Fruit fly (Drosophila melanogaster) whole organism, embryonic: ENCODE results near the gene Usp30.

Experiments
- Bgb ChIP-seq: fragments of 200-800 bp; sonication (Bioruptor generic); IDR thresholded peaks from 2 replicates; pipeline ENCODE4 v1.3.6; 2022; ENCODE audit warnings: missing biosample characterization, missing genetic modification characterization; ENCODE audit not compliant: partially characterized antibody
- C15 ChIP-seq: fragments of 200-800 bp; sonication (Bioruptor generic); IDR thresholded peaks from 3 replicates; pipeline ENCODE4 v1.3.6; 2022; ENCODE audit warnings: missing biosample characterization, missing genetic modification characterization
- CG10267 ChIP-seq: fragments of 200-800 bp; sonication (Bioruptor generic); optimal IDR thresholded peaks from 2 replicates; lab custom pipeline; 2018; ENCODE audit warnings: missing biosample characterization, mild to moderate bottlenecking, missing genetic modification characterization, moderate library complexity
- CG11695 ChIP-seq: fragments of 200-800 bp; sonication (Bioruptor generic); IDR thresholded peaks from 3 replicates; pipeline ENCODE4 v1.3.6; 2022; ENCODE audit warnings: missing biosample characterization, missing genetic modification characterization
- CG12659 ChIP-seq: fragments of 200-800 bp; sonication (Bioruptor generic); optimal IDR thresholded peaks from 3 replicates; lab custom pipeline; 2017; ENCODE audit warnings: mild to moderate bottlenecking, missing biosample characterization, missing genetic modification reagents, missing genetic modification characterization
- CG12744 ChIP-seq: fragments of 200-800 bp; sonication (Bioruptor generic); optimal IDR thresholded peaks from 2 replicates; lab custom pipeline; 2016; ENCODE audit warnings: missing biosample characterization, missing genetic modification characterization
- CG15601 ChIP-seq: fragments of 200-800 bp; sonication (Bioruptor generic); optimal IDR thresholded peaks from 3 replicates; lab custom pipeline; 2019; ENCODE audit warnings: missing biosample characterization, mild to moderate bottlenecking, missing genetic modification characterization, moderate library complexity
- CG17186 ChIP-seq: fragments of 200-800 bp; sonication (Bioruptor generic); optimal IDR thresholded peaks from 3 replicates; lab custom pipeline; 2017; ENCODE audit warnings: missing biosample characterization, missing genetic modification reagents, missing genetic modification characterization
- CG17568 ChIP-seq: fragments of 200-800 bp; sonication (Bioruptor generic); optimal IDR thresholded peaks from 2 replicates; lab custom pipeline; 2018; ENCODE audit warnings: missing biosample characterization, mild to moderate bottlenecking, missing genetic modification characterization, moderate library complexity
- CG17829 ChIP-seq: fragments of 200-800 bp; optimal IDR thresholded peaks from 2 replicates; lab custom pipeline; 2019; ENCODE audit warnings: missing biosample characterization, mild to moderate bottlenecking, missing genetic modification characterization, moderate library complexity
- CG1792 ChIP-seq: fragments of 200-800 bp; sonication (Bioruptor generic); optimal IDR thresholded peaks from 2 replicates; lab custom pipeline; 2016; ENCODE audit warnings: missing biosample characterization, missing genetic modification characterization
- CG31365 ChIP-seq: fragments of 200-800 bp; sonication (Bioruptor generic); optimal IDR thresholded peaks from 2 replicates; lab custom pipeline; 2018; ENCODE audit warnings: missing biosample characterization, mild to moderate bottlenecking, missing genetic modification characterization
- CG32767 ChIP-seq: fragments of 200-800 bp; sonication (Bioruptor generic); IDR thresholded peaks from 2 replicates; pipeline ENCODE4 v1.3.6; 2022; ENCODE audit warnings: missing biosample characterization, missing genetic modification characterization
- CG4404 ChIP-seq: fragments of 200-800 bp; sonication (Bioruptor generic); IDR thresholded peaks from 2 replicates; pipeline ENCODE4 v1.3.6; 2022; ENCODE audit warnings: missing biosample characterization, missing genetic modification characterization
- CG6272 ChIP-seq: fragments of 200-800 bp; sonication (Bioruptor generic); IDR thresholded peaks from 2 replicates; pipeline ENCODE4 v1.3.6; 2022; ENCODE audit warnings: missing biosample characterization, missing genetic modification characterization
- CG8359 ChIP-seq: fragments of 200-800 bp; sonication (Bioruptor generic); optimal IDR thresholded peaks from 2 replicates; lab custom pipeline; 2017; ENCODE audit warnings: missing biosample characterization, mild to moderate bottlenecking, missing genetic modification characterization, borderline replicate concordance
- CG8478 ChIP-seq: fragments of >200 bp; optimal IDR thresholded peaks from 2 replicates; lab custom pipeline; 2018
- CG8944 ChIP-seq: fragments of 200-800 bp; sonication (Bioruptor generic); optimal IDR thresholded peaks from 3 replicates; lab custom pipeline; 2016; ENCODE audit warnings: missing biosample characterization, missing genetic modification characterization
- Dek ChIP-seq: fragments of 200-800 bp; sonication (Bioruptor generic); optimal IDR thresholded peaks from 3 replicates; lab custom pipeline; 2019; ENCODE audit warnings: missing biosample characterization, mild to moderate bottlenecking, missing genetic modification characterization, moderate library complexity
- Dll ChIP-seq: fragments of 200-800 bp; sonication (Bioruptor generic); IDR thresholded peaks from 4 replicates; pipeline ENCODE4 v1.3.6; 2022; ENCODE audit warnings: missing biosample characterization, missing genetic modification characterization; ENCODE audit not compliant: partially characterized antibody
- Doc3 ChIP-seq: fragments of 200-800 bp; sonication (Bioruptor generic); IDR thresholded peaks from 3 replicates; pipeline ENCODE4 v1.3.6; 2022; ENCODE audit warnings: missing biosample characterization, missing genetic modification characterization; ENCODE audit not compliant: partially characterized antibody
- Fer3 ChIP-seq: fragments of 200-800 bp; sonication (Bioruptor generic); optimal IDR thresholded peaks from 2 replicates; lab custom pipeline; 2018; ENCODE audit warnings: missing biosample characterization, mild to moderate bottlenecking, missing genetic modification characterization, moderate library complexity
- Hsf ChIP-seq: fragments of 200-800 bp; sonication (Bioruptor generic); optimal IDR thresholded peaks from 3 replicates; lab custom pipeline; 2016; ENCODE audit warnings: missing biosample characterization, missing genetic modification characterization
- Max ChIP-seq: fragments of 200-800 bp; sonication (Bioruptor generic); optimal IDR thresholded peaks from 2 replicates; lab custom pipeline; 2016; ENCODE audit warnings: missing biosample characterization, mild to moderate bottlenecking, missing genetic modification characterization
- Pdp1 ChIP-seq, 2 experiments: fragments of 200-800 bp; sonication (Bioruptor generic); optimal IDR thresholded peaks; 3 replicates each; lab custom pipeline; 2016; ENCODE audit warnings: missing biosample characterization in 2 of 2, missing genetic modification characterization in 2 of 2, mild to moderate bottlenecking in 1 of 2, moderate library complexity in 1 of 2
- Ravus ChIP-seq: fragments of 200-800 bp; sonication (Bioruptor generic); IDR thresholded peaks from 2 replicates; pipeline ENCODE4 v1.3.6; 2022; ENCODE audit warnings: missing biosample characterization, missing genetic modification characterization
- Usf ChIP-seq: fragments of 200-800 bp; sonication (Bioruptor generic); optimal IDR thresholded peaks from 2 replicates; lab custom pipeline; 2017; ENCODE audit warnings: missing genotype, missing biosample characterization, missing genetic modification characterization
- amos ChIP-seq: fragments of 200-800 bp; sonication (Bioruptor generic); IDR thresholded peaks from 2 replicates; pipeline ENCODE4 v1.3.6; 2022; ENCODE audit warnings: missing biosample characterization, missing genetic modification characterization; ENCODE audit not compliant: partially characterized antibody
- br ChIP-seq: fragments of >200 bp; optimal IDR thresholded peaks from 2 replicates; lab custom pipeline; 2017
- crc ChIP-seq: fragments of 200-800 bp; sonication (Bioruptor generic); optimal IDR thresholded peaks from 2 replicates; lab custom pipeline; 2016; ENCODE audit warnings: missing biosample characterization, missing genetic modification characterization
- crol ChIP-seq: fragments of 200-800 bp; sonication (Bioruptor generic); IDR thresholded peaks from 2 replicates; pipeline ENCODE4 v1.3.6; 2022; ENCODE audit warnings: missing biosample characterization, missing genetic modification characterization
- cwo ChIP-seq: fragments of 200-800 bp; sonication (Bioruptor generic); optimal IDR thresholded peaks from 3 replicates; lab custom pipeline; 2017; ENCODE audit warnings: missing biosample characterization, missing genetic modification characterization, mild to moderate bottlenecking, moderate library complexity, missing genetic modification reagents
- da ChIP-seq: fragments of 200-800 bp; sonication (Bioruptor generic); optimal IDR thresholded peaks from 2 replicates; lab custom pipeline; 2016; ENCODE audit warnings: missing biosample characterization, missing genetic modification characterization
- dmrt11E ChIP-seq: fragments of 200-800 bp; sonication (Bioruptor generic); optimal IDR thresholded peaks from 3 replicates; lab custom pipeline; 2018; ENCODE audit warnings: missing biosample characterization, mild to moderate bottlenecking, missing genetic modification characterization, moderate library complexity
- fd3F ChIP-seq: fragments of 200-800 bp; sonication (Bioruptor generic); optimal IDR thresholded peaks from 2 replicates; lab custom pipeline; 2018; ENCODE audit warnings: missing biosample characterization, mild to moderate bottlenecking, missing genetic modification characterization, moderate library complexity
- gem ChIP-seq: fragments of 200-800 bp; sonication (Bioruptor generic); optimal IDR thresholded peaks from 2 replicates; lab custom pipeline; 2019; ENCODE audit warnings: missing biosample characterization, mild to moderate bottlenecking, missing genetic modification characterization, moderate library complexity
- gro ChIP-seq: fragments of 200-800 bp; sonication (Bioruptor generic); optimal IDR thresholded peaks from 2 replicates; lab custom pipeline; 2016; ENCODE audit warnings: missing biosample characterization, missing genetic modification characterization
- ham ChIP-seq: fragments of 200-800 bp; sonication (Bioruptor generic); IDR thresholded peaks from 2 replicates; pipeline ENCODE4 v1.3.6; 2022; ENCODE audit warnings: missing biosample characterization, missing genetic modification characterization
- her ChIP-seq: fragments of 200-800 bp; sonication (Bioruptor generic); optimal IDR thresholded peaks from 2 replicates; lab custom pipeline; 2016; ENCODE audit warnings: missing biosample characterization, missing genetic modification characterization
- lbe ChIP-seq: fragments of 200-800 bp; sonication (Bioruptor generic); optimal IDR thresholded peaks from 2 replicates; lab custom pipeline; 2016; ENCODE audit warnings: missing biosample characterization, mild to moderate bottlenecking, missing genetic modification characterization
- nerfin-1 ChIP-seq: fragments of 200-800 bp; sonication (Bioruptor generic); optimal IDR thresholded peaks from 3 replicates; lab custom pipeline; 2019; ENCODE audit warnings: missing biosample characterization, mild to moderate bottlenecking, missing genetic modification characterization, moderate library complexity
- otp ChIP-seq: fragments of 200-800 bp; sonication (Bioruptor generic); IDR thresholded peaks from 3 replicates; pipeline ENCODE4, ENCODE4 v1.3.6; 2022; ENCODE audit warnings: missing biosample characterization, missing genetic modification characterization
- peb ChIP-seq: fragments of 200-800 bp; sonication (Bioruptor generic); IDR thresholded peaks from 2 replicates; pipeline ENCODE4 v1.3.6; 2022; ENCODE audit warnings: missing biosample characterization, missing genetic modification characterization
- psq ChIP-seq: fragments of 200-800 bp; sonication (Bioruptor generic); optimal IDR thresholded peaks from 2 replicates; lab custom pipeline; 2017; ENCODE audit warnings: missing biosample characterization, missing genetic modification characterization
- ranshi ChIP-seq: fragments of 200-800 bp; sonication (Bioruptor generic); IDR thresholded peaks from 2 replicates; pipeline ENCODE4 v1.3.6; 2022; ENCODE audit warnings: missing biosample characterization, missing genetic modification characterization
- rib ChIP-seq: fragments of 200-800 bp; sonication (Bioruptor generic); IDR thresholded peaks from 2 replicates; pipeline ENCODE4 v1.3.6; 2022; ENCODE audit warnings: missing biosample characterization, missing genetic modification characterization
- salm ChIP-seq: fragments of 200-800 bp; sonication (Bioruptor generic); optimal IDR thresholded peaks from 2 replicates; lab custom pipeline; 2018; ENCODE audit warnings: missing biosample characterization, mild to moderate bottlenecking, missing genetic modification characterization
- sr ChIP-seq: fragments of 200-800 bp; sonication (Bioruptor generic); IDR thresholded peaks from 3 replicates; pipeline ENCODE4 v1.3.6; 2022; ENCODE audit warnings: missing biosample characterization, missing genetic modification characterization
- vfl ChIP-seq: fragments of 200-800 bp; sonication (Bioruptor generic); optimal IDR thresholded peaks from 2 replicates; lab custom pipeline; 2016; ENCODE audit warnings: missing biosample characterization, missing genetic modification characterization
- yki ChIP-seq: fragments of >200 bp; optimal IDR thresholded peaks from 3 replicates; lab custom pipeline; 2018

Gene Usp30

DNA sequence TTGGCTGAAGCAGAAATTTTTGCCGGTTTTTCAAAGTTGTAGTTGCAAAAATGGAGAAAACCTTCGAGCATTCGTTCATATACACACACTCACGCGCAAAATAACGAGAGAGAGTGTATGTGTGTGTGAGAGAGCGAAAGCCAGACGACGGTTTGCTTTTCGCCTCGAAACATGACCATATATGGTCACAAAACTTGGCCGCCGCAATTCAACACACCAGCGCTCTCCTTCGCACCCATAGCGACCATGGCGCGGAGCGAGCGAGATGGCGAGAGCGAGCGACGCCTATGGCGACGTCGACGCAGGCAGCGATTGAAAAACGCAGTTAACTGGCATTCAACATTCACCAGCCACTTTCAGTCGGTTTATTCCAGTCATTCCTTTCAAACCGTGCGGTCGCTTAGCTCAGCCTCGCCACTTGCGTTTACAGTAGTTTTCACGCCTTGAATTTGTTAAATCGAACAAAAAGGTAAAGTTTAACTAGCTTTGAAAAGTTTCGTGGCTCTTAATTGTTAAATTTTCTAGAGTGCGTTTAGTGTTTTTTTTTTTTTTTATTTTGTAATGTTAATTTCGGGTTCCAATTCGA, 22.1 kb upstream of the Usp30 start (continued):
- TF ChIP-seq cwo (no peak), Hsf (GFP tag; lab: Kevin White, UChicago) (no peak), CG32767 (GFP tag; lab: Robert Waterston, UW) (peak; percentile 60), Pdp1 (GFP tag; optimal IDR thresholded peaks at IDR 0.05; lab: Kevin White, UChicago) (peak in 1 of 2 experiments; percentile 33), Ravus (GFP tag; lab: Robert Waterston, UW) (no peak), Bgb (GFP tag; lab: Robert Waterston, UW) (peak; percentile 45; the same call in 1 of the 2 replicates), C15 (GFP tag; lab: Robert Waterston, UW) (no peak), CG10267 (tag; lab: Kevin White, UChicago) (peak; percentile 17), br (no peak), gem (tag; lab: Kevin White, UChicago) (peak; percentile 36), ranshi (GFP tag; lab: Robert Waterston, UW) (peak; percentile 40; the same call in 1 of the 2 replicates), CG4404 (GFP tag; lab: Robert Waterston, UW) (no peak), CG12744 (GFP tag; lab: Kevin White, UChicago) (no peak), CG8478 (peak; percentile 87), nerfin-1 (tag; lab: Kevin White, UChicago) (peak; percentile 29), crol (GFP tag; lab: Robert Waterston, UW) (no peak), Doc3 (GFP tag; lab: Robert Waterston, UW) (no peak), otp (GFP tag; lab: Robert Waterston, UW) (0 out of 3 replicates have a peak, but pooled peaks have one; percentile 5), Fer3 (tag; lab: Kevin White, UChicago) (no peak), sr (GFP tag; lab: Robert Waterston, UW) (0 out of 3 replicates have a peak, but pooled peaks have one; percentile 8), CG15601 (tag; lab: Kevin White, UChicago) (peak; percentile 99), CG1792 (GFP tag; lab: Kevin White, UChicago) (no peak), CG31365 (tag; lab: Kevin White, UChicago) (no peak), CG11695 (GFP tag; lab: Robert Waterston, UW) (no peak; the same call in 2 of the 3 replicates), CG17829 (tag; lab: Kevin White, UChicago) (peak; percentile 37), da (peak; percentile 5), amos (peak; percentile 11; the same call in 1 of the 2 replicates), vfl (GFP tag; lab: Kevin White, UChicago) (no peak), lbe (GFP tag; lab: Kevin White, UChicago) (peak; percentile 41), Dll (GFP tag; lab: Robert Waterston, UW) (0 out of 4 replicates have a peak, but pooled peaks have one; percentile 34), CG6272 (GFP tag; lab: Robert Waterston, UW) (0 out of 2 replicates have a peak, but pooled peaks have one; percentile 15), CG12659 (GFP tag; lab: Kevin White, UChicago) (peak; percentile 34), CG8359 (GFP tag; lab: Kevin White, UChicago) (no peak), CG8944 (GFP tag; lab: Kevin White, UChicago) (peak; percentile 0), crc (no peak), Dek (tag; lab: Kevin White, UChicago) (no peak), CG17568 (no peak), yki (lab: Kevin White, UChicago) (no peak), psq (peak; percentile 32), gro (peak; percentile 7), salm (tag; lab: Kevin White, UChicago) (no peak), ham (no peak), CG17186 (GFP tag; lab: Kevin White, UChicago) (no peak), Usf (GFP tag; lab: Kevin White, UChicago) (no peak), peb (GFP tag; lab: Robert Waterston, UW) (no peak), fd3F (GFP tag; lab: Kevin White, UChicago) (no peak), dmrt11E (tag; lab: Kevin White, UChicago) (no peak), her (GFP tag; lab: Kevin White, UChicago) (peak; percentile 58), Max (GFP tag; lab: Kevin White, UChicago) (peak; percentile 0), rib (GFP tag; lab: Robert Waterston, UW) (peak; percentile 73; the same call in 1 of the 2 replicates)
